Worm (Caenorhabditis elegans) whole organism, midembryonic: Measurements from ENCODE around the gene Y17D7B.2.

Experiments used
- T22C8.4 ChIP-seq: fragments of 200-800 bp; sonication (Bioruptor generic); IDR thresholded peaks from 2 replicates; pipeline ENCODE4 v1.3.6; 2022; ENCODE audit warnings: missing genetic modification characterization, missing compliant biosample characterization
- cog-1 ChIP-seq: sonication (generic microtip); optimal IDR thresholded peaks from 2 replicates; lab custom pipeline; 2016; ENCODE audit warnings: missing genetic modification characterization, missing compliant biosample characterization
- flt-1 ChIP-seq: fragments of 200-800 bp; sonication (Bioruptor generic); IDR thresholded peaks from 2 replicates; pipeline ENCODE4 v1.3.6; 2022; ENCODE audit warnings: missing genetic modification characterization, missing compliant biosample characterization
- klf-2 ChIP-seq: fragments of 200-800 bp; sonication (Bioruptor generic); conservative IDR thresholded peaks from 2 replicates; pipeline ENCODE4 v1.3.6; 2022; ENCODE audit warnings: missing genetic modification reagents, missing genetic modification characterization, missing compliant biosample characterization
- med-1 ChIP-seq: sonication (generic microtip); optimal IDR thresholded peaks from 2 replicates; lab custom pipeline; 2017; ENCODE audit warnings: missing genetic modification characterization, mild to moderate bottlenecking, missing compliant biosample characterization, antibody characterized with exemption, missing genetic modification reagents; ENCODE audit not compliant: insufficient read depth
- ztf-23 ChIP-seq: fragments of 200-800 bp; sonication (Bioruptor generic); IDR thresholded peaks from 2 replicates; pipeline ENCODE4 v1.3.6; 2022; ENCODE audit warnings: missing genetic modification reagents, missing genetic modification characterization, missing compliant biosample characterization
- ztf-29 ChIP-seq: fragments of 200-800 bp; sonication (Bioruptor generic); IDR thresholded peaks from 2 replicates; pipeline ENCODE4 v1.3.6; 2022; ENCODE audit warnings: missing genetic modification reagents, missing genetic modification characterization, missing compliant biosample characterization

DNA sequence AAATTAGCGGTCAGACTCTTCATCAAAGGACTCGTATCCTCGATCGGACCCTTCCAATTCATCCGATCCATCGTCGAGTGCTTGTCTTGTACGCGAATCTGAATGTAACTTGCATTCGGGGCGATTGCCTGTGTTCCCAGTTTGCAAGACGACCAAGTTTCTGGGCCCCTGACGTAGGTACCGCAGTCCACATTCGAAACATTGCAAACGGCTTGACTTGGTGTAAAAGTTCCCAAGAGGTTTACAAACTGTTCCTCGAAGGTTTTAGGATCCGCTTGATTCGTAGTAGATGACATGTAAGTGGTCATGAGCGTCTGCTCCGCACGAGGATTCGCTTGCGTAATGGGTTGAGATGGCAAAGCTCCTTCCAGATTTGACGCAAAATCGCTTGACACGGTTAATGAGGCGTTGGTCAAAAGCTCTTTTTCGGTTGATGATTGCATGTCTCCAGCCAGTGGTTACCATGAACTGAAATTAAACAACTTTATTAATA, 11.2 kb upstream of the Y17D7B.2 start, which contains the start of gene Y17D7B.4:
- TF ChIP-seq cog-1 (tag; lab: Kevin White, UChicago) (no peak), ztf-29 (no peak), T22C8.4 (GFP tag; lab: Robert Waterston, UW) (no peak), klf-2 (GFP tag; lab: Robert Waterston, UW) (no peak), flt-1 (GFP tag; lab: Robert Waterston, UW) (no peak), med-1 (GFP tag; lab: Kevin White, UChicago) (no peak), ztf-23 (GFP tag; lab: Robert Waterston, UW) (no peak)
